Worm (Caenorhabditis elegans): Measurements from ENCODE around the gene angl-1.

The angl-1 gene

ce11 chrV:2684227-2684626, 31.3 kb downstream of the angl-1 start:
- no peak for TF ChIP-seq T07F8.4 (tag; optimal IDR thresholded peaks at IDR 0.05)
- no peak for TF ChIP-seq lin-54 (GFP tag; optimal IDR thresholded peaks at IDR 0.05)
- no peak for TF ChIP-seq zfh-2 (GFP tag; conservative IDR thresholded peaks at IDR 0.05)
- TF ChIP-seq nfya-1 (tag; optimal IDR thresholded peaks at IDR 0.05; ENCODE audit: borderline replicate concordance, insufficient read depth): no peak

ce11 chrV:2688562-2688961, 35.7 kb downstream of the angl-1 start:
- TF ChIP-seq attf-3 (GFP tag; conservative IDR thresholded peaks at IDR 0.05) (no peak), gei-17 (GFP tag; optimal IDR thresholded peaks at IDR 0.05) (no peak), Y53G8AR.9 (GFP tag; conservative IDR thresholded peaks at IDR 0.05) (peak; percentile 63; the same call in 1 of the 2 replicates), D2030.7 (GFP tag; IDR thresholded peaks at IDR 0.05) (no peak), dox-1 (GFP tag; IDR thresholded peaks at IDR 0.05) (no peak), lsl-1 (GFP tag; optimal IDR thresholded peaks at IDR 0.05) (no peak), Y95B8A.8 (GFP tag; IDR thresholded peaks at IDR 0.05) (0 out of 2 replicates have a peak, but pooled peaks have one; percentile 5), fkh-3 (tag; optimal IDR thresholded peaks at IDR 0.05) (no peak), zim-3 (tag; optimal IDR thresholded peaks at IDR 0.05) (no peak), ztf-25 (GFP tag; IDR thresholded peaks at IDR 0.05) (0 out of 2 replicates have a peak, but pooled peaks have one; percentile 60), nfyb-1 (GFP tag; IDR thresholded peaks at IDR 0.05) (0 out of 2 replicates have a peak, but pooled peaks have one; percentile 10), C06A6.2 (GFP tag; conservative IDR thresholded peaks at IDR 0.05) (0 out of 2 replicates have a peak, but pooled peaks have one; percentile 14), hmg-20 (GFP tag; IDR thresholded peaks at IDR 0.05) (no peak)

ce11 chrV:2690478-2690877, 37.6 kb downstream of the angl-1 start:
- no peak for TF ChIP-seq nfyb-1 (GFP tag; IDR thresholded peaks at IDR 0.05)
- peak; percentile 63 for TF ChIP-seq zfh-2 (GFP tag; conservative IDR thresholded peaks at IDR 0.05)

- TF ChIP-seq madf-8 (GFP tag; conservative IDR thresholded peaks at IDR 0.05) (peak; percentile 45), efl-1 (GFP tag; optimal IDR thresholded peaks at IDR 0.05) (peak; percentile 58), unc-62 (GFP tag; optimal IDR thresholded peaks at IDR 0.05) (no peak), aptf-2 (GFP tag; conservative IDR thresholded peaks at IDR 0.05) (no peak), xnd-1 (tag; optimal IDR thresholded peaks at IDR 0.05) (peak; percentile 42), F33H1.4 (GFP tag; IDR thresholded peaks at IDR 0.05) (0 out of 2 replicates have a peak, but pooled peaks have one; percentile 26), madf-6 (GFP tag; IDR thresholded peaks at IDR 0.05) (peak; percentile 67), pha-4 (tag; optimal IDR thresholded peaks at IDR 0.05) (no peak), hmg-20 (GFP tag; IDR thresholded peaks at IDR 0.05) (no peak), akir-1 (GFP tag; optimal IDR thresholded peaks at IDR 0.05) (no peak)
Observed at ce11 chrV:2690948-2691347, 38.1 kb downstream of the angl-1 start.

- peak; percentile 55; the same call in 1 of the 2 replicates for TF ChIP-seq mcd-1 (GFP tag; IDR thresholded peaks at IDR 0.05)
Observed at ce11 chrV:2691703-2692102, 38.8 kb downstream of the angl-1 start.

ce11 chrV:2694389-2694788, 41.5 kb downstream of the angl-1 start, which contains the start of gene Y45G12B.2:
Y45G12B.2 (plus strand) TSS chrV:2694771.
- TF ChIP-seq F23B12.7 (tag; optimal IDR thresholded peaks at IDR 0.05; ENCODE audit: insufficient read depth): peak; percentile 88
- no peak for TF ChIP-seq ceh-91 (GFP tag; IDR thresholded peaks at IDR 0.05)
- no peak for TF ChIP-seq B0035.1 (tag; optimal IDR thresholded peaks at IDR 0.05)
- no peak for TF ChIP-seq ztf-28 (GFP tag; IDR thresholded peaks at IDR 0.05)
- TF ChIP-seq ztf-25 (GFP tag; IDR thresholded peaks at IDR 0.05): no peak
- no peak for TF ChIP-seq cebp-1 (GFP tag; IDR thresholded peaks at IDR 0.05)
- TF ChIP-seq cebp-1 (tag; optimal IDR thresholded peaks at IDR 0.05): peak; percentile 56
- 0 out of 2 replicates have a peak, but pooled peaks have one; percentile 27 for TF ChIP-seq attf-3 (GFP tag; conservative IDR thresholded peaks at IDR 0.05)
- TF ChIP-seq Y95B8A.8 (GFP tag; IDR thresholded peaks at IDR 0.05): peak; percentile 41; the same call in 1 of the 2 replicates
- no peak for TF ChIP-seq tbx-9 (tag; optimal IDR thresholded peaks at IDR 0.05; ENCODE audit: borderline replicate concordance)
- TF ChIP-seq B0019.2 (GFP tag; conservative IDR thresholded peaks at IDR 0.05): no peak
- TF ChIP-seq lin-40 (tag; optimal IDR thresholded peaks at IDR 0.05): peak; percentile 37
- peak; percentile 3 for TF ChIP-seq ceh-27 (GFP tag; optimal IDR thresholded peaks at IDR 0.05)
- peak; percentile 73 for TF ChIP-seq lin-54 (GFP tag; optimal IDR thresholded peaks at IDR 0.05)
- no peak for TF ChIP-seq mel-28 (tag; optimal IDR thresholded peaks at IDR 0.05; ENCODE audit: borderline replicate concordance)
- no peak for TF ChIP-seq K12H6.12 (tag; optimal IDR thresholded peaks at IDR 0.05)
- TF ChIP-seq B0336.3 (GFP tag; IDR thresholded peaks at IDR 0.05): peak; percentile 53; the same call in 1 of the 2 replicates

Data from whole organism, young adult.